Fruit fly (Drosophila melanogaster) whole organism, pupa: Measurements from ENCODE around the gene CG3603.

Source experiments
- CG10348 ChIP-seq: fragments of 200-800 bp; sonication (Bioruptor generic); IDR thresholded peaks from 2 replicates; pipeline ENCODE4 v1.3.6; 2022; ENCODE audit warnings: missing biosample characterization, missing genetic modification characterization
- CG12605 ChIP-seq: fragments of 200-800 bp; sonication (Bioruptor generic); IDR thresholded peaks from 2 replicates; pipeline ENCODE4 v1.3.6; 2022; ENCODE audit warnings: missing biosample characterization, missing genetic modification characterization
- CG13204 ChIP-seq: fragments of 200-800 bp; sonication (Bioruptor generic); optimal IDR thresholded peaks from 2 replicates; lab custom pipeline; 2018; ENCODE audit warnings: missing biosample characterization, mild to moderate bottlenecking, missing genetic modification characterization, moderate library complexity
- CG14655 ChIP-seq: fragments of 200-800 bp; sonication (Bioruptor generic); optimal IDR thresholded peaks from 3 replicates; lab custom pipeline; 2017; ENCODE audit warnings: mild to moderate bottlenecking, missing biosample characterization, missing genetic modification reagents, missing genetic modification characterization
- CG15710 ChIP-seq: fragments of 200-800 bp; sonication (Bioruptor generic); optimal IDR thresholded peaks from 2 replicates; lab custom pipeline; 2018; ENCODE audit warnings: missing biosample characterization, mild to moderate bottlenecking, missing genetic modification characterization, moderate library complexity
- CG17806 ChIP-seq: fragments of 200-800 bp; sonication (Bioruptor generic); optimal IDR thresholded peaks from 2 replicates; lab custom pipeline; 2018; ENCODE audit warnings: missing biosample characterization, mild to moderate bottlenecking, missing genetic modification characterization, moderate library complexity
- CG32121 ChIP-seq: fragments of 200-800 bp; sonication (Bioruptor generic); IDR thresholded peaks from 2 replicates; pipeline ENCODE4 v1.3.6; 2022; ENCODE audit warnings: missing biosample characterization, missing genetic modification characterization
- CG34367 ChIP-seq: fragments of 200-800 bp; sonication (Bioruptor generic); optimal IDR thresholded peaks from 2 replicates; lab custom pipeline; 2018; ENCODE audit warnings: missing biosample characterization, mild to moderate bottlenecking, missing genetic modification characterization
- CG4496 ChIP-seq: fragments of 200-800 bp; sonication (Bioruptor generic); IDR thresholded peaks from 3 replicates; pipeline ENCODE4 v1.3.6; 2022; ENCODE audit warnings: missing biosample characterization, missing genetic modification characterization
- CG8159 ChIP-seq: fragments of 200-800 bp; sonication (Bioruptor generic); optimal IDR thresholded peaks from 3 replicates; lab custom pipeline; 2018; ENCODE audit warnings: missing biosample characterization, mild to moderate bottlenecking, missing genetic modification characterization, moderate library complexity
- CG8301 ChIP-seq: fragments of 200-800 bp; sonication (Bioruptor generic); optimal IDR thresholded peaks from 2 replicates; lab custom pipeline; 2018; ENCODE audit warnings: missing biosample characterization, mild to moderate bottlenecking, missing genetic modification characterization
- CG9948 ChIP-seq: fragments of 200-800 bp; sonication (Bioruptor generic); optimal IDR thresholded peaks from 2 replicates; lab custom pipeline; 2018; ENCODE audit warnings: missing biosample characterization, mild to moderate bottlenecking, missing genetic modification characterization, moderate library complexity
- D1 ChIP-seq: fragments of 200-800 bp; sonication (Bioruptor generic); optimal IDR thresholded peaks from 2 replicates; lab custom pipeline; 2018; ENCODE audit warnings: missing biosample characterization, mild to moderate bottlenecking, missing genetic modification characterization, moderate library complexity
- EcR ChIP-seq: fragments of 200-800 bp; sonication (Bioruptor generic); optimal IDR thresholded peaks from 3 replicates; lab custom pipeline; 2019; ENCODE audit warnings: missing biosample characterization, missing genetic modification characterization, mild to moderate bottlenecking, moderate library complexity, missing genetic modification reagents
- Ets98B ChIP-seq: fragments of 200-800 bp; sonication (Bioruptor generic); IDR thresholded peaks from 2 replicates; pipeline ENCODE4 v1.3.6; 2022; ENCODE audit warnings: missing biosample characterization, missing genetic modification characterization
- Pif1A ChIP-seq: fragments of 200-800 bp; sonication (Bioruptor generic); optimal IDR thresholded peaks from 3 replicates; lab custom pipeline; 2016; ENCODE audit warnings: missing biosample characterization, missing genetic modification characterization
- Pif1B ChIP-seq: fragments of 200-800 bp; sonication (Bioruptor generic); optimal IDR thresholded peaks from 3 replicates; lab custom pipeline; 2016; ENCODE audit warnings: missing biosample characterization, missing genetic modification characterization
- Snoo ChIP-seq: fragments of 200-800 bp; sonication (Bioruptor generic); optimal IDR thresholded peaks from 3 replicates; lab custom pipeline; 2017; ENCODE audit warnings: missing biosample characterization, mild to moderate bottlenecking, missing genetic modification characterization, inconsistent platforms
- fd96Ca ChIP-seq: fragments of 200-800 bp; sonication (Bioruptor generic); IDR thresholded peaks from 3 replicates; pipeline ENCODE4 v1.3.6; 2022; ENCODE audit warnings: missing biosample characterization, missing genetic modification characterization
- gl ChIP-seq: fragments of 200-800 bp; sonication (Bioruptor generic); optimal IDR thresholded peaks from 2 replicates; lab custom pipeline; 2018; ENCODE audit warnings: missing biosample characterization, mild to moderate bottlenecking, missing genetic modification characterization
- rn ChIP-seq: fragments of 200-800 bp; sonication (Bioruptor generic); IDR thresholded peaks from 2 replicates; pipeline ENCODE4 v1.3.6; 2022; ENCODE audit warnings: missing biosample characterization, missing genetic modification characterization

Gene CG3603

dm6 chrX:2963790-2964335 is 16.0 kb downstream of the CG3603 start:
- TF ChIP-seq CG32121 (GFP tag; lab: Robert Waterston, UW) (no peak), fd96Ca (no peak), gl (tag; lab: Kevin White, UChicago) (no peak), Pif1B (no peak), CG13204 (GFP tag; lab: Kevin White, UChicago) (no peak), CG8159 (tag; lab: Kevin White, UChicago) (no peak), CG4496 (GFP tag; lab: Robert Waterston, UW) (no peak), CG14655 (GFP tag; lab: Kevin White, UChicago) (no peak), CG15710 (no peak)

- no peak for TF ChIP-seq gl (tag; lab: Kevin White, UChicago)
Measured at dm6 chrX:2964678-2965231, 16.9 kb downstream of the CG3603 start.

dm6 chrX:2969039-2969438 is 21.2 kb downstream of the CG3603 start:
- TF ChIP-seq CG10348 (GFP tag; lab: Robert Waterston, UW) (no peak), Snoo (tag; lab: Kevin White, UChicago) (no peak), CG13204 (GFP tag; lab: Kevin White, UChicago) (no peak), EcR (GFP tag; lab: Kevin White, UChicago) (no peak), CG9948 (tag; lab: Kevin White, UChicago) (no peak), rn (GFP tag; lab: Robert Waterston, UW) (no peak), CG15710 (no peak), CG8301 (no peak), CG32121 (GFP tag; lab: Robert Waterston, UW) (no peak), D1 (tag; lab: Kevin White, UChicago) (no peak), CG34367 (tag; lab: Kevin White, UChicago) (no peak)

- no peak for TF ChIP-seq CG8301
- TF ChIP-seq Snoo (tag; lab: Kevin White, UChicago): no peak
- TF ChIP-seq CG13204 (GFP tag; lab: Kevin White, UChicago): peak; percentile 15
- peak; percentile 21 for TF ChIP-seq Pif1B
- TF ChIP-seq EcR (GFP tag; lab: Kevin White, UChicago): no peak
- TF ChIP-seq CG15710: no peak
Measured at dm6 chrX:2973593-2973992, 25.8 kb downstream of the CG3603 start, which contains the start of gene rst. rst (minus strand) TSS chrX:2973834.

- TF ChIP-seq CG8159 (tag; lab: Kevin White, UChicago): peak; percentile 64
- TF ChIP-seq gl (tag; lab: Kevin White, UChicago): no peak
- TF ChIP-seq Snoo (tag; lab: Kevin White, UChicago): peak; percentile 50
- TF ChIP-seq CG13204 (GFP tag; lab: Kevin White, UChicago): no peak
- TF ChIP-seq EcR (GFP tag; lab: Kevin White, UChicago): no peak
- peak; percentile 67; the same call in 1 of the 2 replicates for TF ChIP-seq Ets98B
- TF ChIP-seq rn (GFP tag; lab: Robert Waterston, UW): 0 out of 2 replicates have a peak, but pooled peaks have one; percentile 21
- peak; percentile 41 for TF ChIP-seq CG9948 (tag; lab: Kevin White, UChicago)
- peak; percentile 49 for TF ChIP-seq CG34367 (tag; lab: Kevin White, UChicago)
- 0 out of 2 replicates have a peak, but pooled peaks have one; percentile 19 for TF ChIP-seq CG10348 (GFP tag; lab: Robert Waterston, UW)
- peak; percentile 79 for TF ChIP-seq CG4496 (GFP tag; lab: Robert Waterston, UW)
- TF ChIP-seq CG12605 (GFP tag; lab: Robert Waterston, UW): no peak
- TF ChIP-seq Pif1A (GFP tag; lab: Kevin White, UChicago): peak; percentile 56
- peak; percentile 19 for TF ChIP-seq Pif1B
- TF ChIP-seq CG14655 (GFP tag; lab: Kevin White, UChicago): peak; percentile 49
- TF ChIP-seq CG15710: peak; percentile 40
- TF ChIP-seq CG32121 (GFP tag; lab: Robert Waterston, UW): peak; percentile 65
- peak; percentile 57 for TF ChIP-seq CG17806 (tag; lab: Kevin White, UChicago)
- peak; percentile 71 for TF ChIP-seq fd96Ca
- peak; percentile 33 for TF ChIP-seq CG8301
- TF ChIP-seq D1 (tag; lab: Kevin White, UChicago): no peak
Measured at dm6 chrX:2977857-2978473, 30.1 kb downstream of the CG3603 start.

dm6 chrX:2980290-2980689 is 32.5 kb downstream of the CG3603 start:
- no peak for TF ChIP-seq fd96Ca
- no peak for TF ChIP-seq CG4496 (GFP tag; lab: Robert Waterston, UW)
- TF ChIP-seq CG8159 (tag; lab: Kevin White, UChicago): no peak
- TF ChIP-seq D1 (tag; lab: Kevin White, UChicago): no peak
